Worm (Caenorhabditis elegans): ENCODE data around the gene gskl-1.

gskl-1 gene

ce11 chrII:10950107-10950679 is 2.8 kb downstream of the gskl-1 start, which contains the start of gene gst-5 (continued):
- TF ChIP-seq lin-13 (GFP tag; optimal IDR thresholded peaks at IDR 0.05) (no peak), fkh-10 (GFP tag; optimal IDR thresholded peaks at IDR 0.05) (no peak), snu-23 (GFP tag; optimal IDR thresholded peaks at IDR 0.05) (peak; percentile 67), aly-2 (tag; optimal IDR thresholded peaks at IDR 0.05) (no peak), nhr-77 (tag; optimal IDR thresholded peaks at IDR 0.05) (peak; percentile 54), swsn-7 (tag; optimal IDR thresholded peaks at IDR 0.05) (peak; percentile 43), mdl-1 (tag; optimal IDR thresholded peaks at IDR 0.05) (peak in 1 of 2 experiments; percentile 9), nhr-90 (tag; optimal IDR thresholded peaks at IDR 0.05; ENCODE audit: poor library complexity) (peak; percentile 43), zag-1 (tag; optimal IDR thresholded peaks at IDR 0.05) (no peak), grh-1 (GFP tag; IDR thresholded peaks at IDR 0.05) (no peak), nhr-85 (tag) (peak; percentile 84), nhr-76 (tag; optimal IDR thresholded peaks at IDR 0.05) (no peak), aha-1 (tag; optimal IDR thresholded peaks at IDR 0.05) (no peak), ceh-90 (tag; optimal IDR thresholded peaks at IDR 0.05) (no peak), C16A3.4 (tag; optimal IDR thresholded peaks at IDR 0.05) (no peak), nhr-11 (tag; optimal IDR thresholded peaks at IDR 0.05) (peak; percentile 40), elt-3 (tag; optimal IDR thresholded peaks at IDR 0.05) (no peak), unc-98 (GFP tag; IDR thresholded peaks at IDR 0.05) (no peak), fkh-4 (tag; optimal IDR thresholded peaks at IDR 0.05; ENCODE audit: borderline replicate concordance) (no peak), tbx-2 (tag; optimal IDR thresholded peaks at IDR 0.05) (peak; percentile 44), lin-39 (tag; optimal IDR thresholded peaks at IDR 0.05) (no peak), hlh-17 (GFP tag; optimal IDR thresholded peaks at IDR 0.05; ENCODE audit: borderline replicate concordance) (no peak), jun-1 (tag; optimal IDR thresholded peaks at IDR 0.05) (no peak), mep-1 (tag; optimal IDR thresholded peaks at IDR 0.05) (peak; percentile 55), pag-3 (tag; optimal IDR thresholded peaks at IDR 0.05; ENCODE audit: borderline replicate concordance, insufficient read depth) (no peak), ztf-11 (tag; optimal IDR thresholded peaks at IDR 0.05) (no peak), nhr-20 (tag; optimal IDR thresholded peaks at IDR 0.05) (peak; percentile 68), C04F5.9 (tag; optimal IDR thresholded peaks at IDR 0.05) (no peak), ceh-8 (GFP tag; optimal IDR thresholded peaks at IDR 0.05) (no peak), ceh-88 (GFP tag; IDR thresholded peaks at IDR 0.05) (no peak), nhr-237 (tag; optimal IDR thresholded peaks at IDR 0.05) (peak; percentile 72), egl-13 (tag; optimal IDR thresholded peaks at IDR 0.05) (no peak), fkh-8 (tag; optimal IDR thresholded peaks at IDR 0.05) (peak; percentile 59), C34B4.2 (tag; optimal IDR thresholded peaks at IDR 0.05) (no peak), hpl-2 (GFP tag; optimal IDR thresholded peaks at IDR 0.05) (no peak), efl-3 (GFP tag; optimal IDR thresholded peaks at IDR 0.05) (no peak), unc-130 (tag; optimal IDR thresholded peaks at IDR 0.05) (no peak), unc-62 (GFP tag; optimal IDR thresholded peaks at IDR 0.05) (no peak), ztf-4 (tag; optimal IDR thresholded peaks at IDR 0.05) (no peak), unc-30 (tag; optimal IDR thresholded peaks at IDR 0.05) (no peak), lsy-2 (tag; optimal IDR thresholded peaks at IDR 0.05) (peak; percentile 36 to 60), efl-1 (optimal IDR thresholded peaks at IDR 0.05) (peak; percentile 51 to 59), efl-1 (GFP tag; optimal IDR thresholded peaks at IDR 0.05 in 1 of 2) (peak; percentile 50 to 91), isw-1 (GFP tag; IDR thresholded peaks at IDR 0.05) (peak; percentile 27), ces-1 (GFP tag; optimal IDR thresholded peaks at IDR 0.05) (no peak), nhr-12 (tag; optimal IDR thresholded peaks at IDR 0.05) (no peak), ets-5 (GFP tag; IDR thresholded peaks at IDR 0.05) (no peak), ceh-63 (GFP tag; optimal IDR thresholded peaks at IDR 0.05) (no peak), skn-1 (tag; optimal IDR thresholded peaks at IDR 0.05) (peak; percentile 99), unc-86 (tag; optimal IDR thresholded peaks at IDR 0.05) (no peak), nhr-84 (tag; optimal IDR thresholded peaks at IDR 0.05) (no peak)
